Fruit fly (Drosophila melanogaster) whole organism, embryonic: ENCODE measurements around the gene Orco.

Experiments used
- Adf1 ChIP-seq: fragments of 200-800 bp; sonication (Bioruptor generic); IDR thresholded peaks from 2 replicates; pipeline ENCODE4 v1.3.6; 2022; ENCODE audit warnings: missing biosample characterization, missing genetic modification characterization
- Atf-2 ChIP-seq: fragments of 200-800 bp; sonication (Bioruptor generic); optimal IDR thresholded peaks from 2 replicates; lab custom pipeline; 2016; ENCODE audit warnings: missing biosample characterization, missing genetic modification characterization
- Awh ChIP-seq: fragments of 200-800 bp; sonication (Bioruptor generic); IDR thresholded peaks from 2 replicates; pipeline ENCODE4, ENCODE4 v1.3.6; 2022; ENCODE audit warnings: missing biosample characterization, missing genetic modification characterization
- CG10274 ChIP-seq: fragments of 200-800 bp; sonication (Bioruptor generic); optimal IDR thresholded peaks from 3 replicates; lab custom pipeline; 2017; ENCODE audit warnings: missing biosample characterization, mild to moderate bottlenecking, missing genetic modification characterization
- CG11456 ChIP-seq: fragments of 200-800 bp; sonication (Bioruptor generic); IDR thresholded peaks from 3 replicates; pipeline ENCODE4 v1.3.6; 2022; ENCODE audit warnings: missing biosample characterization, missing genetic modification characterization
- CG11504 ChIP-seq: fragments of 200-800 bp; sonication (Bioruptor generic); optimal IDR thresholded peaks from 3 replicates; lab custom pipeline; 2019; ENCODE audit warnings: missing biosample characterization, mild to moderate bottlenecking, missing genetic modification characterization, moderate library complexity
- CG11560 ChIP-seq: fragments of 200-800 bp; sonication (Bioruptor generic); IDR thresholded peaks from 3 replicates; pipeline ENCODE4 v1.3.6; 2022; ENCODE audit warnings: missing biosample characterization, missing genetic modification characterization
- CG12769 ChIP-seq: fragments of 200-800 bp; sonication (Bioruptor generic); optimal IDR thresholded peaks from 2 replicates; lab custom pipeline; 2019; ENCODE audit warnings: missing biosample characterization, mild to moderate bottlenecking, missing genetic modification characterization, moderate library complexity
- CG1529 ChIP-seq: fragments of 200-800 bp; sonication (Bioruptor generic); optimal IDR thresholded peaks from 3 replicates; lab custom pipeline; 2018; ENCODE audit warnings: missing biosample characterization, missing genetic modification characterization
- CG30020 ChIP-seq: fragments of 200-800 bp; optimal IDR thresholded peaks from 2 replicates; lab custom pipeline; 2019; ENCODE audit warnings: missing biosample characterization, mild to moderate bottlenecking, missing genetic modification characterization, moderate library complexity
- CG4282 ChIP-seq: fragments of 200-800 bp; sonication (Bioruptor generic); optimal IDR thresholded peaks from 2 replicates; lab custom pipeline; 2016; ENCODE audit warnings: missing biosample characterization, missing genetic modification characterization
- CG4617 ChIP-seq: fragments of 200-800 bp; sonication (Bioruptor generic); optimal IDR thresholded peaks from 3 replicates; lab custom pipeline; 2016; ENCODE audit warnings: missing biosample characterization, missing genetic modification characterization, borderline replicate concordance
- CG6175 ChIP-seq: fragments of 200-800 bp; sonication (Bioruptor generic); IDR thresholded peaks from 3 replicates; pipeline ENCODE4 v1.3.6; 2022; ENCODE audit warnings: missing biosample characterization, missing genetic modification characterization
- CG9797 ChIP-seq: fragments of 200-800 bp; sonication (Bioruptor generic); optimal IDR thresholded peaks from 3 replicates; lab custom pipeline; 2018; ENCODE audit warnings: missing biosample characterization, mild to moderate bottlenecking, missing genetic modification characterization
- CHES-1-like ChIP-seq: fragments of 200-800 bp; sonication (Bioruptor generic); optimal IDR thresholded peaks from 2 replicates; lab custom pipeline; 2016; ENCODE audit warnings: missing biosample characterization, missing genetic modification characterization
- Deaf1 ChIP-seq: fragments of 200-800 bp; optimal IDR thresholded peaks from 3 replicates; lab custom pipeline; 2019; ENCODE audit warnings: missing biosample characterization, mild to moderate bottlenecking, missing genetic modification characterization, moderate library complexity
- Dip3 ChIP-seq: fragments of 200-800 bp; sonication (Bioruptor generic); optimal IDR thresholded peaks from 3 replicates; lab custom pipeline; 2016; ENCODE audit warnings: missing biosample characterization, missing genetic modification characterization
- Ets97D ChIP-seq: fragments of 200-800 bp; sonication (Bioruptor generic); optimal IDR thresholded peaks from 3 replicates; lab custom pipeline; 2016; ENCODE audit warnings: missing biosample characterization, missing genetic modification characterization
- H15 ChIP-seq: fragments of 200-800 bp; sonication (Bioruptor generic); IDR thresholded peaks from 3 replicates; pipeline ENCODE4 v1.3.6; 2022; ENCODE audit warnings: missing biosample characterization, missing genetic modification characterization
- HHEX ChIP-seq: fragments of 200-800 bp; sonication (Bioruptor generic); optimal IDR thresholded peaks from 3 replicates; lab custom pipeline; 2017; ENCODE audit warnings: missing biosample characterization, mild to moderate bottlenecking, missing genetic modification characterization, missing genetic modification reagents
- HmgZ ChIP-seq: fragments of 200-800 bp; sonication (Bioruptor generic); optimal IDR thresholded peaks from 2 replicates; lab custom pipeline; 2018; ENCODE audit warnings: missing biosample characterization, mild to moderate bottlenecking, missing genetic modification characterization
- Hsf ChIP-seq: fragments of 200-800 bp; sonication (Bioruptor generic); optimal IDR thresholded peaks from 3 replicates; lab custom pipeline; 2016; ENCODE audit warnings: missing biosample characterization, missing genetic modification characterization
- Kr ChIP-seq: fragments of 200-800 bp; sonication (Bioruptor generic); optimal IDR thresholded peaks from 2 replicates; lab custom pipeline; 2017; ENCODE audit warnings: missing biosample characterization, mild to moderate bottlenecking, missing genetic modification characterization
- MBD-R2 ChIP-seq: fragments of 200-800 bp; sonication (Bioruptor generic); IDR thresholded peaks from 2 replicates; pipeline ENCODE4 v1.3.6; 2022; ENCODE audit warnings: missing biosample characterization, missing genetic modification characterization
- Meics ChIP-seq: fragments of 200-800 bp; sonication (Bioruptor generic); optimal IDR thresholded peaks from 2 replicates; lab custom pipeline; 2017; ENCODE audit warnings: missing biosample characterization, mild to moderate bottlenecking, missing genetic modification characterization
- Mrtf ChIP-seq: fragments of 200-800 bp; sonication (Bioruptor generic); IDR thresholded peaks from 3 replicates; pipeline ENCODE4 v1.3.6; 2022; ENCODE audit warnings: missing biosample characterization, missing genetic modification characterization
- NC2α ChIP-seq: fragments of 200-800 bp; sonication (Bioruptor generic); optimal IDR thresholded peaks from 2 replicates; lab custom pipeline; 2016; ENCODE audit warnings: missing biosample characterization, missing genetic modification characterization
- Sox100B ChIP-seq: fragments of 200-800 bp; sonication (Bioruptor generic); optimal IDR thresholded peaks from 3 replicates; lab custom pipeline; 2018; ENCODE audit warnings: missing biosample characterization, mild to moderate bottlenecking, missing genetic modification characterization
- Spps ChIP-seq: fragments of 200-800 bp; sonication (Bioruptor generic); optimal IDR thresholded peaks from 2 replicates; lab custom pipeline; 2018; ENCODE audit warnings: missing biosample characterization, mild to moderate bottlenecking, missing genetic modification characterization
- TFAM ChIP-seq: fragments of 200-800 bp; sonication (Bioruptor generic); optimal IDR thresholded peaks from 2 replicates; lab custom pipeline; 2017; ENCODE audit warnings: missing biosample characterization, missing genetic modification characterization, inconsistent platforms
- Vsx1 ChIP-seq: fragments of 200-800 bp; sonication (Bioruptor generic); optimal IDR thresholded peaks from 2 replicates; lab custom pipeline; 2017; ENCODE audit warnings: missing biosample characterization, mild to moderate bottlenecking, missing genetic modification characterization, missing genetic modification reagents
- bab2 ChIP-seq: fragments of 200-800 bp; sonication (Bioruptor generic); optimal IDR thresholded peaks from 2 replicates; lab custom pipeline; 2016; ENCODE audit warnings: missing biosample characterization, missing genetic modification characterization
- cad ChIP-seq: fragments of >200 bp; optimal IDR thresholded peaks from 2 replicates; lab custom pipeline; 2017; ENCODE audit warnings: missing biosample characterization, missing genetic modification characterization
- cg ChIP-seq: fragments of 200-800 bp; sonication (Bioruptor generic); optimal IDR thresholded peaks from 3 replicates; lab custom pipeline; 2019; ENCODE audit warnings: missing biosample characterization, mild to moderate bottlenecking, missing genetic modification characterization, moderate library complexity
- chif ChIP-seq, 2 experiments: fragments of 200-800 bp; sonication (Bioruptor generic); optimal IDR thresholded peaks; 3 replicates each; lab custom pipeline; 2016; ENCODE audit warnings: missing biosample characterization in 2 of 2, missing genetic modification characterization in 2 of 2
- dimm ChIP-seq: fragments of 200-800 bp; sonication (Bioruptor generic); IDR thresholded peaks from 2 replicates; pipeline ENCODE4 v1.3.6; 2022; ENCODE audit warnings: missing biosample characterization, missing genetic modification characterization
- ems ChIP-seq: fragments of 200-800 bp; sonication (Bioruptor generic); optimal IDR thresholded peaks from 3 replicates; lab custom pipeline; 2016; ENCODE audit warnings: missing biosample characterization, missing genetic modification characterization
- fd64A ChIP-seq: fragments of 200-800 bp; sonication (Bioruptor generic); optimal IDR thresholded peaks from 3 replicates; lab custom pipeline; 2018; ENCODE audit warnings: missing biosample characterization, mild to moderate bottlenecking, missing genetic modification characterization
- gro ChIP-seq: fragments of 200-800 bp; sonication (Bioruptor generic); optimal IDR thresholded peaks from 2 replicates; lab custom pipeline; 2016; ENCODE audit warnings: missing biosample characterization, missing genetic modification characterization
- jing ChIP-seq: fragments of 200-800 bp; sonication (Bioruptor generic); optimal IDR thresholded peaks from 2 replicates; lab custom pipeline; 2018; ENCODE audit warnings: missing biosample characterization, mild to moderate bottlenecking, missing genetic modification characterization
- peb ChIP-seq: fragments of 200-800 bp; sonication (Bioruptor generic); IDR thresholded peaks from 2 replicates; pipeline ENCODE4 v1.3.6; 2022; ENCODE audit warnings: missing biosample characterization, missing genetic modification characterization
- ro ChIP-seq: fragments of 200-800 bp; sonication (Bioruptor generic); IDR thresholded peaks from 2 replicates; pipeline ENCODE4 v1.3.6; 2022; ENCODE audit warnings: missing biosample characterization, missing genetic modification characterization
- salm ChIP-seq: fragments of 200-800 bp; sonication (Bioruptor generic); optimal IDR thresholded peaks from 2 replicates; lab custom pipeline; 2018; ENCODE audit warnings: missing biosample characterization, mild to moderate bottlenecking, missing genetic modification characterization
- sens-2 ChIP-seq: fragments of 200-800 bp; sonication (Bioruptor generic); IDR thresholded peaks from 2 replicates; pipeline ENCODE4 v1.3.6; 2022; ENCODE audit warnings: missing biosample characterization, missing genetic modification characterization
- seq ChIP-seq: fragments of 200-800 bp; sonication (Bioruptor generic); IDR thresholded peaks from 2 replicates; pipeline ENCODE4 v1.3.6; 2022; ENCODE audit warnings: missing biosample characterization, missing genetic modification characterization
- shn ChIP-seq: fragments of 200-800 bp; sonication (Bioruptor generic); optimal IDR thresholded peaks from 3 replicates; lab custom pipeline; 2016; ENCODE audit warnings: missing biosample characterization, missing genetic modification characterization
- trem ChIP-seq: fragments of 200-800 bp; optimal IDR thresholded peaks from 3 replicates; lab custom pipeline; 2019; ENCODE audit warnings: missing biosample characterization, mild to moderate bottlenecking, missing genetic modification characterization, moderate library complexity
- unc-4 ChIP-seq: fragments of 200-800 bp; sonication (Bioruptor generic); IDR thresholded peaks from 2 replicates; pipeline ENCODE4 v1.3.6; 2022; ENCODE audit warnings: missing biosample characterization, missing genetic modification characterization; ENCODE audit not compliant: partially characterized antibody
- wek ChIP-seq: fragments of 200-800 bp; sonication (Bioruptor generic); optimal IDR thresholded peaks from 3 replicates; lab custom pipeline; 2018; ENCODE audit warnings: missing biosample characterization, mild to moderate bottlenecking, missing genetic modification characterization, moderate library complexity
- wor ChIP-seq: fragments of 200-800 bp; sonication (Bioruptor generic); IDR thresholded peaks from 2 replicates; pipeline ENCODE4 v1.3.6; 2022; ENCODE audit warnings: missing biosample characterization, missing genetic modification characterization
- z ChIP-seq: fragments of 200-800 bp; sonication (Bioruptor generic); IDR thresholded peaks from 3 replicates; pipeline ENCODE4 v1.3.6; 2022; ENCODE audit warnings: missing biosample characterization, missing genetic modification characterization
- zfh2 ChIP-seq: fragments of 200-800 bp; sonication (Bioruptor generic); optimal IDR thresholded peaks from 2 replicates; lab custom pipeline; 2016; ENCODE audit warnings: missing biosample characterization, missing genetic modification characterization

The Orco gene

dm6 chr3R:5371563-5371962, 40.6 kb downstream of the Orco start, which contains the start of gene Polr2F (continued):
- TF ChIP-seq cg (GFP tag; lab: Kevin White, UChicago): no peak
- TF ChIP-seq Atf-2 (GFP tag; lab: Kevin White, UChicago): peak; percentile 82
- 0 out of 2 replicates have a peak, but pooled peaks have one; percentile 19 for TF ChIP-seq peb (GFP tag; lab: Robert Waterston, UW)
- no peak for TF ChIP-seq sens-2 (GFP tag; lab: Robert Waterston, UW)
- TF ChIP-seq dimm (GFP tag; lab: Robert Waterston, UW): no peak
- TF ChIP-seq CG10274 (GFP tag; lab: Kevin White, UChicago): no peak
- peak; percentile 96 for TF ChIP-seq gro (GFP tag; lab: Kevin White, UChicago)
- peak; percentile 53; the same call in 2 of the 3 replicates for TF ChIP-seq CG6175 (GFP tag; lab: Robert Waterston, UW)
- no peak for TF ChIP-seq z (GFP tag; lab: Robert Waterston, UW)
- peak; percentile 2 for TF ChIP-seq CG1529 (GFP tag; lab: Kevin White, UChicago)
- peak; percentile 49 for TF ChIP-seq CG9797 (GFP tag; lab: Kevin White, UChicago)
- peak; percentile 15 for TF ChIP-seq Deaf1 (tag; lab: Kevin White, UChicago)
- peak; percentile 81 for TF ChIP-seq cad (GFP tag; lab: Kevin White, UChicago)
- peak; percentile 32 for TF ChIP-seq wek (GFP tag; lab: Kevin White, UChicago)
- peak; percentile 36; the same call in 1 of the 2 replicates for TF ChIP-seq unc-4
- TF ChIP-seq HmgZ (tag; lab: Kevin White, UChicago): peak; percentile 95
- TF ChIP-seq wor (GFP tag; lab: Robert Waterston, UW): no peak
- no peak for TF ChIP-seq jing (GFP tag; lab: Kevin White, UChicago)
- peak; percentile 96 for TF ChIP-seq CHES-1-like (GFP tag; lab: Kevin White, UChicago)
- TF ChIP-seq fd64A (GFP tag; lab: Kevin White, UChicago): no peak
- peak; percentile 84 for TF ChIP-seq H15 (GFP tag; lab: Robert Waterston, UW)
- TF ChIP-seq Sox100B (GFP tag; lab: Kevin White, UChicago): no peak
- no peak for TF ChIP-seq Kr
- peak; percentile 100 for TF ChIP-seq CG11560 (tag; lab: Robert Waterston, UW)
- no peak for TF ChIP-seq CG11504 (tag; lab: Kevin White, UChicago)
- peak; percentile 97 for TF ChIP-seq zfh2
- TF ChIP-seq TFAM (GFP tag; lab: Kevin White, UChicago): no peak
- peak; percentile 28; the same call in 1 of the 2 replicates for TF ChIP-seq Awh (GFP tag; lab: Robert Waterston, UW)
- peak; percentile 96 for TF ChIP-seq Ets97D
- no peak for TF ChIP-seq seq (GFP tag; lab: Robert Waterston, UW)
- peak; percentile 90 for TF ChIP-seq ems (GFP tag; lab: Kevin White, UChicago)
- TF ChIP-seq chif (GFP tag; optimal IDR thresholded peaks at IDR 0.05; lab: Kevin White, UChicago): peak; percentile 82 to 90
- peak; percentile 64 for TF ChIP-seq NC2α (GFP tag; lab: Kevin White, UChicago)
- peak; percentile 76 for TF ChIP-seq Meics
- peak; percentile 92 for TF ChIP-seq Hsf
- TF ChIP-seq shn (GFP tag; lab: Kevin White, UChicago): peak; percentile 95
- no peak for TF ChIP-seq salm
- peak; percentile 90 for TF ChIP-seq bab2
- no peak for TF ChIP-seq CG12769
- peak; percentile 76 for TF ChIP-seq HHEX (GFP tag; lab: Kevin White, UChicago)
- no peak for TF ChIP-seq ro (GFP tag; lab: Robert Waterston, UW)
- TF ChIP-seq CG4617 (GFP tag; lab: Kevin White, UChicago): peak; percentile 98
- peak; percentile 72 for TF ChIP-seq Adf1
- TF ChIP-seq Vsx1: no peak
- TF ChIP-seq CG11456 (GFP tag; lab: Robert Waterston, UW): peak; percentile 93
- TF ChIP-seq CG30020: peak; percentile 62
- peak; percentile 63 for TF ChIP-seq trem (tag; lab: Kevin White, UChicago)
- peak; percentile 99 for TF ChIP-seq MBD-R2 (GFP tag; lab: Robert Waterston, UW)
- no peak for TF ChIP-seq Spps (tag; lab: Kevin White, UChicago)
- TF ChIP-seq Dip3 (GFP tag; lab: Kevin White, UChicago): peak; percentile 92
- TF ChIP-seq CG4282 (GFP tag; lab: Kevin White, UChicago): peak; percentile 89
- TF ChIP-seq Mrtf (GFP tag; lab: Robert Waterston, UW): peak; percentile 54; the same call in 2 of the 3 replicates
